Worm (Caenorhabditis elegans) whole organism, L3 larva: ENCODE data around the gene snn-1.

Experiments
- aly-2 ChIP-seq: fragments of 150-350 bp; optimal IDR thresholded peaks from 2 replicates; lab custom pipeline; 2014; ENCODE audit warnings: missing biosample characterization, missing genetic modification characterization
- ama-1 ChIP-seq: fragments of 150-350 bp; optimal IDR thresholded peaks from 2 replicates; lab custom pipeline; 2018
- ceh-16 ChIP-seq: sonication (generic microtip); optimal IDR thresholded peaks from 2 replicates; lab custom pipeline; 2017; ENCODE audit warnings: missing biosample characterization, missing genetic modification characterization
- ceh-9 ChIP-seq: sonication (generic microtip); optimal IDR thresholded peaks from 2 replicates; lab custom pipeline; 2018; ENCODE audit warnings: missing biosample characterization, missing genetic modification characterization
- elt-3 ChIP-seq, 3 experiments: fragments of 150-350 bp in 1 of 3; sonication (generic microtip) in 2 of 3; optimal IDR thresholded peaks; 2 replicates in 2 of 3; 4 replicates in 1 of 3; lab custom pipeline; 2014 to 2017; ENCODE audit warnings: missing biosample characterization in 3 of 3, missing genetic modification characterization in 3 of 3
- fkh-10 ChIP-seq: sonication (generic microtip); optimal IDR thresholded peaks from 2 replicates; lab custom pipeline; 2017; ENCODE audit warnings: missing biosample characterization, missing genetic modification reagents, missing genetic modification characterization
- lin-15B ChIP-seq: fragments of 150-350 bp; optimal IDR thresholded peaks from 2 replicates; lab custom pipeline; 2014; ENCODE audit warnings: missing biosample characterization, missing genetic modification characterization
- mml-1 ChIP-seq: fragments of 150-350 bp; sonication (generic microtip); optimal IDR thresholded peaks from 3 replicates; lab custom pipeline; 2014; ENCODE audit warnings: missing biosample characterization, missing genetic modification characterization
- pha-4 ChIP-seq: fragments of 150-350 bp; optimal IDR thresholded peaks from 2 replicates; lab custom pipeline; 2014; ENCODE audit warnings: missing biosample characterization, missing genetic modification reagents, missing genetic modification characterization
- sea-2 ChIP-seq: fragments of 150-350 bp; sonication (generic microtip); optimal IDR thresholded peaks from 4 replicates; lab custom pipeline; 2014; ENCODE audit warnings: missing biosample characterization, missing genetic modification reagents, missing genetic modification characterization
- snpc-4 ChIP-seq: fragments of 150-350 bp; optimal IDR thresholded peaks from 2 replicates; lab custom pipeline; 2014; ENCODE audit warnings: missing biosample characterization, missing genetic modification characterization
- ztf-4 ChIP-seq: fragments of 150-350 bp; optimal IDR thresholded peaks from 2 replicates; lab custom pipeline; 2014; ENCODE audit warnings: missing biosample characterization, missing genetic modification characterization

DNA sequence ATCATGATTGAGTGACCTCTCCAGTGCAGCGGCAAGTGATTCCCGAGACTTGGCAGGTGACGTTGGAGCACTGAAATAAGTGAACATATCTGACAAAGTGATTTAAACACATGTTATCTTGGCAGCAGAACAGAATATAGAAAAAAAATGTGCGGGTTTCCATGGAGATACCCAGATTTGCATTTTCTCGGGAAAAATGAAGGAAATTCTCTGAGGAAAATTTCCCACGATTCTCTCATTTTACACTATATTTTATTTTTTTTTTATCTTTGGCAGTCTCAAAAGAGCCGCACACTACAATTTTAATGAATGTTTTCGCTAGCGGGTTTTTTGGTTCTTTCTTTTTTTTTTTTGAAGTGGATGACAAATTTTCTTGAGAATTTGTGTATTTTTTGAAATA is 1.0 kb downstream of the snn-1 start:
- TF ChIP-seq ceh-9 (tag; lab: Kevin White, UChicago) (no peak), ztf-4 (tag; lab: Kevin White, UChicago) (no peak), ama-1 (lab: Kevin White, UChicago) (no peak), fkh-10 (GFP tag; lab: Kevin White, UChicago) (no peak), elt-3 (tag; optimal IDR thresholded peaks at IDR 0.05; lab: Kevin White, UChicago) (no peak), snpc-4 (no peak), pha-4 (tag; lab: Kevin White, UChicago) (no peak), aly-2 (tag; lab: Kevin White, UChicago) (no peak), sea-2 (GFP tag; lab: Kevin White, UChicago) (no peak), lin-15B (no peak), ceh-16 (no peak), mml-1 (tag; lab: Kevin White, UChicago) (no peak)
